Worm (Caenorhabditis elegans): Measurements from ENCODE around the gene grl-1.

Gene grl-1

ce11 chrV:5502701-5503100 lies 31.0 kb downstream of the grl-1 start (continued):
- TF ChIP-seq mcd-1 (GFP tag; IDR thresholded peaks at IDR 0.05) = 0 out of 2 replicates have a peak, but pooled peaks have one; percentile 4
- no peak for TF ChIP-seq F49E8.2 (tag; optimal IDR thresholded peaks at IDR 0.05; ENCODE audit: insufficient read depth)
- no peak for TF ChIP-seq hlh-12 (tag; optimal IDR thresholded peaks at IDR 0.05)
- no peak for TF ChIP-seq ceh-100 (GFP tag; IDR thresholded peaks at IDR 0.05)
- TF ChIP-seq tbx-9 (tag; optimal IDR thresholded peaks at IDR 0.05; ENCODE audit: borderline replicate concordance) = no peak
- TF ChIP-seq lsy-27 (tag; optimal IDR thresholded peaks at IDR 0.05; ENCODE audit: borderline replicate concordance, insufficient read depth) = no peak
- TF ChIP-seq ekl-4 (GFP tag; IDR thresholded peaks at IDR 0.05) = peak; percentile 54
- no peak for TF ChIP-seq mel-28 (tag; optimal IDR thresholded peaks at IDR 0.05; ENCODE audit: borderline replicate concordance)
- TF ChIP-seq tbp1 (GFP tag; optimal IDR thresholded peaks at IDR 0.05) = peak; percentile 13
- peak in 1 of 2 experiments; percentile 28 for TF ChIP-seq let-607 (tag; optimal IDR thresholded peaks at IDR 0.05)
- no peak for TF ChIP-seq ztf-6 (GFP tag; IDR thresholded peaks at IDR 0.05)
- 0 out of 2 replicates have a peak, but pooled peaks have one; percentile 70 for TF ChIP-seq cebp-2 (GFP tag; IDR thresholded peaks at IDR 0.05)
- TF ChIP-seq ztf-18 (tag; optimal IDR thresholded peaks at IDR 0.05) = peak; percentile 38
- no peak for TF ChIP-seq dpl-1 (GFP tag; optimal IDR thresholded peaks at IDR 0.05)
- no peak for TF ChIP-seq lin-40 (tag; optimal IDR thresholded peaks at IDR 0.05)
- 0 out of 2 replicates have a peak, but pooled peaks have one; percentile 10 for TF ChIP-seq Y79H2A.3 (GFP tag; conservative IDR thresholded peaks at IDR 0.05)
- no peak for TF ChIP-seq egl-18 (GFP tag; IDR thresholded peaks at IDR 0.05)
- no peak for TF ChIP-seq F57C9.4 (tag; optimal IDR thresholded peaks at IDR 0.05)
- no peak for TF ChIP-seq mxl-1 (tag; optimal IDR thresholded peaks at IDR 0.05)
- peak; percentile 10 for TF ChIP-seq snpc-3.4 (tag; optimal IDR thresholded peaks at IDR 0.05)
- TF ChIP-seq sea-2 (GFP tag; IDR thresholded peaks at IDR 0.05) = no peak
- no peak for TF ChIP-seq Y67H2A.10 (GFP tag; conservative IDR thresholded peaks at IDR 0.05)
- no peak for TF ChIP-seq rpc-1 (optimal IDR thresholded peaks at IDR 0.05)
- TF ChIP-seq rpc-1 (tag; optimal IDR thresholded peaks at IDR 0.05) = no peak
- peak; percentile 23; the same call in 1 of the 2 replicates for TF ChIP-seq pbrm-1 (GFP tag; IDR thresholded peaks at IDR 0.05)
- TF ChIP-seq ztf-26 (tag; optimal IDR thresholded peaks at IDR 0.05) = peak; percentile 31
- TF ChIP-seq F23B12.7 (tag; optimal IDR thresholded peaks at IDR 0.05; ENCODE audit: insufficient read depth) = no peak
- TF ChIP-seq bed-2 (GFP tag; IDR thresholded peaks at IDR 0.05) = no peak
- TF ChIP-seq rec-8 (tag; optimal IDR thresholded peaks at IDR 0.05) = no peak
- TF ChIP-seq rcor-1 (GFP tag; IDR thresholded peaks at IDR 0.05) = no peak
- TF ChIP-seq hrde-1 (tag; optimal IDR thresholded peaks at IDR 0.05; ENCODE audit: borderline replicate concordance) = no peak
- no peak for TF ChIP-seq F37B4.10 (GFP tag; IDR thresholded peaks at IDR 0.05)
- TF ChIP-seq chd-7 (tag; optimal IDR thresholded peaks at IDR 0.05) = peak; percentile 22
- TF ChIP-seq ceh-27 (GFP tag; optimal IDR thresholded peaks at IDR 0.05) = no peak
- no peak for TF ChIP-seq ccch-3 (GFP tag; optimal IDR thresholded peaks at IDR 0.05)
- TF ChIP-seq madf-3 (GFP tag; IDR thresholded peaks at IDR 0.05) = peak; percentile 55; the same call in 1 of the 2 replicates
- TF ChIP-seq F22D6.2 (tag; optimal IDR thresholded peaks at IDR 0.05) = no peak
- TF ChIP-seq Y53F4B.3 (GFP tag; IDR thresholded peaks at IDR 0.05) = no peak
- no peak for TF ChIP-seq die-1 (tag; optimal IDR thresholded peaks at IDR 0.05)
- no peak for TF ChIP-seq let-526 (GFP tag; IDR thresholded peaks at IDR 0.05)
- no peak for TF ChIP-seq xnd-1 (tag; optimal IDR thresholded peaks at IDR 0.05)
- TF ChIP-seq lin-26 (GFP tag; IDR thresholded peaks at IDR 0.05) = peak; percentile 46; the same call in 1 of the 2 replicates
- TF ChIP-seq nhr-80 (tag; optimal IDR thresholded peaks at IDR 0.05) = no peak
- TF ChIP-seq nhr-179 (tag; optimal IDR thresholded peaks at IDR 0.05) = no peak
- TF ChIP-seq sptf-2 (GFP tag; optimal IDR thresholded peaks at IDR 0.05) = no peak
- TF ChIP-seq hsf-1 (GFP tag; IDR thresholded peaks at IDR 0.05) = peak; percentile 61; the same call in 1 of the 2 replicates
- no peak for TF ChIP-seq dox-1 (GFP tag; IDR thresholded peaks at IDR 0.05)
- TF ChIP-seq egrh-3 (GFP tag; IDR thresholded peaks at IDR 0.05) = no peak
- no peak for TF ChIP-seq ceh-58 (GFP tag; IDR thresholded peaks at IDR 0.05)

Measured in whole organism, young adult.